Fruit fly (Drosophila melanogaster) whole organism, embryonic: ENCODE data around the gene CG6569.

Source experiments
- Adf1 ChIP-seq: fragments of 200-800 bp; sonication (Bioruptor generic); IDR thresholded peaks from 2 replicates; pipeline ENCODE4 v1.3.6; 2022; ENCODE audit warnings: missing biosample characterization, missing genetic modification characterization
- Aef1 ChIP-seq: fragments of 200-800 bp; sonication (Bioruptor generic); IDR thresholded peaks from 3 replicates; pipeline ENCODE4 v1.3.6; 2022; ENCODE audit warnings: missing biosample characterization, missing genetic modification characterization
- Awh ChIP-seq: fragments of 200-800 bp; sonication (Bioruptor generic); IDR thresholded peaks from 2 replicates; pipeline ENCODE4, ENCODE4 v1.3.6; 2022; ENCODE audit warnings: missing biosample characterization, missing genetic modification characterization
- CG10979 ChIP-seq: fragments of 200-800 bp; sonication (Bioruptor generic); optimal IDR thresholded peaks from 2 replicates; lab custom pipeline; 2018; ENCODE audit warnings: missing biosample characterization, mild to moderate bottlenecking, missing genetic modification characterization, moderate library complexity
- CG11723 ChIP-seq: fragments of 200-800 bp; sonication (Bioruptor generic); optimal IDR thresholded peaks from 2 replicates; lab custom pipeline; 2017; ENCODE audit warnings: missing biosample characterization, mild to moderate bottlenecking, missing genetic modification characterization
- CG12155 ChIP-seq: fragments of 200-800 bp; sonication (Bioruptor generic); optimal IDR thresholded peaks from 3 replicates; lab custom pipeline; 2016; ENCODE audit warnings: missing biosample characterization, missing genetic modification characterization
- CG12942 ChIP-seq: fragments of 200-800 bp; sonication (Bioruptor generic); optimal IDR thresholded peaks from 3 replicates; lab custom pipeline; 2016; ENCODE audit warnings: missing biosample characterization, missing genetic modification characterization
- CG13775 ChIP-seq: fragments of 200-800 bp; sonication (Bioruptor generic); optimal IDR thresholded peaks from 3 replicates; lab custom pipeline; 2017; ENCODE audit warnings: missing biosample characterization, mild to moderate bottlenecking, missing genetic modification characterization
- CG16813 ChIP-seq: fragments of 200-800 bp; sonication (Bioruptor generic); IDR thresholded peaks from 3 replicates; pipeline ENCODE4 v1.3.6; 2022; ENCODE audit warnings: missing biosample characterization, missing genetic modification characterization; ENCODE audit not compliant: partially characterized antibody
- CG17186 ChIP-seq: fragments of 200-800 bp; sonication (Bioruptor generic); optimal IDR thresholded peaks from 3 replicates; lab custom pipeline; 2017; ENCODE audit warnings: missing biosample characterization, missing genetic modification reagents, missing genetic modification characterization
- CG17912 ChIP-seq: fragments of 200-800 bp; sonication (Bioruptor generic); optimal IDR thresholded peaks from 2 replicates; lab custom pipeline; 2018; ENCODE audit warnings: missing biosample characterization, mild to moderate bottlenecking, missing genetic modification characterization
- CG2202 ChIP-seq: fragments of 200-800 bp; sonication (Bioruptor generic); optimal IDR thresholded peaks from 2 replicates; lab custom pipeline; 2018; ENCODE audit warnings: missing biosample characterization, mild to moderate bottlenecking, missing genetic modification characterization
- CG2678 ChIP-seq: fragments of 200-800 bp; sonication (Bioruptor generic); optimal IDR thresholded peaks from 3 replicates; lab custom pipeline; 2019; ENCODE audit warnings: missing biosample characterization, mild to moderate bottlenecking, missing genetic modification characterization, moderate library complexity
- CG31365 ChIP-seq: fragments of 200-800 bp; sonication (Bioruptor generic); optimal IDR thresholded peaks from 2 replicates; lab custom pipeline; 2018; ENCODE audit warnings: missing biosample characterization, mild to moderate bottlenecking, missing genetic modification characterization
- CG3281 ChIP-seq: fragments of 200-800 bp; sonication (Bioruptor generic); optimal IDR thresholded peaks from 3 replicates; lab custom pipeline; 2017; ENCODE audit warnings: missing biosample characterization, mild to moderate bottlenecking, missing genetic modification characterization
- CG42726 ChIP-seq: fragments of 200-800 bp; sonication (Bioruptor generic); IDR thresholded peaks from 2 replicates; pipeline ENCODE4 v1.3.6; 2022; ENCODE audit warnings: missing biosample characterization, missing genetic modification characterization; ENCODE audit not compliant: partially characterized antibody
- CG4282 ChIP-seq: fragments of 200-800 bp; sonication (Bioruptor generic); optimal IDR thresholded peaks from 2 replicates; lab custom pipeline; 2016; ENCODE audit warnings: missing biosample characterization, missing genetic modification characterization
- CG43689 ChIP-seq: fragments of 200-800 bp; sonication (Bioruptor generic); IDR thresholded peaks from 2 replicates; pipeline ENCODE4 v1.3.6; 2022; ENCODE audit warnings: missing biosample characterization, missing genetic modification characterization
- CG7745 ChIP-seq: fragments of 200-800 bp; sonication (Bioruptor generic); optimal IDR thresholded peaks from 2 replicates; lab custom pipeline; 2018; ENCODE audit warnings: missing biosample characterization, mild to moderate bottlenecking, missing genetic modification characterization, moderate library complexity
- CG7786 ChIP-seq: fragments of 200-800 bp; sonication (Bioruptor generic); optimal IDR thresholded peaks from 2 replicates; lab custom pipeline; 2016; ENCODE audit warnings: missing biosample characterization, missing genetic modification characterization
- CG7839 ChIP-seq: fragments of 200-800 bp; sonication (Bioruptor generic); optimal IDR thresholded peaks from 3 replicates; lab custom pipeline; 2018; ENCODE audit warnings: missing biosample characterization, mild to moderate bottlenecking, missing genetic modification characterization, moderate library complexity
- CG8765 ChIP-seq: fragments of 200-800 bp; sonication (Bioruptor generic); IDR thresholded peaks from 2 replicates; pipeline ENCODE4 v1.3.6; 2022; ENCODE audit warnings: missing biosample characterization, missing genetic modification characterization
- D ChIP-seq, 2 experiments: fragments of 200-800 bp in 1 of 2; fragments of >200 bp in 1 of 2; sonication (Bioruptor generic) in 1 of 2; optimal IDR thresholded peaks; 2 replicates in 1 of 2; 3 replicates in 1 of 2; lab custom pipeline; 2017; ENCODE audit warnings: mild to moderate bottlenecking in 1 of 2, missing biosample characterization in 1 of 2, missing genetic modification characterization in 1 of 2, missing genetic modification reagents in 1 of 2
- Dbx ChIP-seq: fragments of 200-800 bp; sonication (Bioruptor generic); IDR thresholded peaks from 3 replicates; pipeline ENCODE4 v1.3.6; 2022; ENCODE audit warnings: missing biosample characterization, missing genetic modification characterization
- Deaf1 ChIP-seq: fragments of 200-800 bp; optimal IDR thresholded peaks from 3 replicates; lab custom pipeline; 2019; ENCODE audit warnings: missing biosample characterization, mild to moderate bottlenecking, missing genetic modification characterization, moderate library complexity
- H15 ChIP-seq: fragments of 200-800 bp; sonication (Bioruptor generic); IDR thresholded peaks from 3 replicates; pipeline ENCODE4 v1.3.6; 2022; ENCODE audit warnings: missing biosample characterization, missing genetic modification characterization
- H2.0 ChIP-seq: fragments of 200-800 bp; sonication (Bioruptor generic); IDR thresholded peaks from 2 replicates; pipeline ENCODE4 v1.3.6; 2022; ENCODE audit warnings: missing biosample characterization, missing genetic modification characterization
- HHEX ChIP-seq: fragments of 200-800 bp; sonication (Bioruptor generic); optimal IDR thresholded peaks from 3 replicates; lab custom pipeline; 2017; ENCODE audit warnings: missing biosample characterization, mild to moderate bottlenecking, missing genetic modification characterization, missing genetic modification reagents
- Mad ChIP-seq: fragments of 200-800 bp; sonication (Bioruptor generic); optimal IDR thresholded peaks from 2 replicates; lab custom pipeline; 2016; ENCODE audit warnings: missing biosample characterization, missing genetic modification characterization
- Opbp ChIP-seq: fragments of 200-800 bp; sonication (Bioruptor generic); IDR thresholded peaks from 3 replicates; pipeline ENCODE4 v1.3.6; 2022; ENCODE audit warnings: missing biosample characterization, missing genetic modification characterization; ENCODE audit not compliant: partially characterized antibody
- Pdp1 ChIP-seq, 2 experiments: fragments of 200-800 bp; sonication (Bioruptor generic); optimal IDR thresholded peaks; 3 replicates each; lab custom pipeline; 2016; ENCODE audit warnings: missing biosample characterization in 2 of 2, missing genetic modification characterization in 2 of 2, mild to moderate bottlenecking in 1 of 2, moderate library complexity in 1 of 2
- Spps ChIP-seq: fragments of 200-800 bp; sonication (Bioruptor generic); optimal IDR thresholded peaks from 2 replicates; lab custom pipeline; 2018; ENCODE audit warnings: missing biosample characterization, mild to moderate bottlenecking, missing genetic modification characterization
- Sry-δ ChIP-seq: fragments of 200-800 bp; sonication (Bioruptor generic); optimal IDR thresholded peaks from 2 replicates; lab custom pipeline; 2016; ENCODE audit warnings: missing biosample characterization, missing genetic modification characterization
- Ssrp ChIP-seq: fragments of 200-800 bp; sonication (Bioruptor generic); optimal IDR thresholded peaks from 2 replicates; lab custom pipeline; 2018; ENCODE audit warnings: missing biosample characterization, mild to moderate bottlenecking, missing genetic modification characterization, moderate library complexity
- ac ChIP-seq: fragments of 200-800 bp; sonication (Bioruptor generic); optimal IDR thresholded peaks from 3 replicates; lab custom pipeline; 2017; ENCODE audit warnings: missing biosample characterization, mild to moderate bottlenecking, missing genetic modification characterization
- ase ChIP-seq: fragments of 200-800 bp; sonication (Bioruptor generic); IDR thresholded peaks from 3 replicates; pipeline ENCODE4 v1.3.6; 2022; ENCODE audit warnings: missing biosample characterization, missing genetic modification characterization
- bab2 ChIP-seq: fragments of 200-800 bp; sonication (Bioruptor generic); optimal IDR thresholded peaks from 2 replicates; lab custom pipeline; 2016; ENCODE audit warnings: missing biosample characterization, missing genetic modification characterization
- dmrt99B ChIP-seq: fragments of 200-800 bp; sonication (Bioruptor generic); optimal IDR thresholded peaks from 2 replicates; lab custom pipeline; 2018; ENCODE audit warnings: missing biosample characterization, mild to moderate bottlenecking, missing genetic modification characterization, moderate library complexity
- gro ChIP-seq: fragments of 200-800 bp; sonication (Bioruptor generic); optimal IDR thresholded peaks from 2 replicates; lab custom pipeline; 2016; ENCODE audit warnings: missing biosample characterization, missing genetic modification characterization
- hth ChIP-seq: fragments of >200 bp; optimal IDR thresholded peaks from 2 replicates; lab custom pipeline; 2017; ENCODE audit warnings: inconsistent platforms
- jigr1 ChIP-seq: fragments of 200-800 bp; sonication (Bioruptor generic); IDR thresholded peaks from 3 replicates; pipeline ENCODE4 v1.3.6; 2022; ENCODE audit warnings: missing biosample characterization, missing genetic modification characterization
- lab ChIP-seq: fragments of 200-800 bp; sonication (Bioruptor generic); optimal IDR thresholded peaks from 3 replicates; lab custom pipeline; 2017; ENCODE audit warnings: missing biosample characterization, missing genetic modification characterization, mild to moderate bottlenecking, moderate library complexity, missing genetic modification reagents
- lov ChIP-seq, 2 experiments: fragments of 200-800 bp in 1 of 2; fragments of >200 bp in 1 of 2; sonication (Bioruptor generic) in 1 of 2; IDR thresholded peaks in 1 of 2; optimal IDR thresholded peaks in 1 of 2; 2 replicates in 1 of 2; 3 replicates in 1 of 2; pipeline versions ENCODE4 v1.3.6 to Lab custom; 2017 to 2022; ENCODE audit warnings: missing biosample characterization in 1 of 2, missing genetic modification characterization in 1 of 2
- nom ChIP-seq: fragments of 200-800 bp; sonication (Bioruptor generic); optimal IDR thresholded peaks from 2 replicates; lab custom pipeline; 2017; ENCODE audit warnings: missing biosample characterization, missing genetic modification characterization, mild to moderate bottlenecking, moderate library complexity, missing genetic modification reagents
- ro ChIP-seq: fragments of 200-800 bp; sonication (Bioruptor generic); IDR thresholded peaks from 2 replicates; pipeline ENCODE4 v1.3.6; 2022; ENCODE audit warnings: missing biosample characterization, missing genetic modification characterization
- sens-2 ChIP-seq: fragments of 200-800 bp; sonication (Bioruptor generic); IDR thresholded peaks from 2 replicates; pipeline ENCODE4 v1.3.6; 2022; ENCODE audit warnings: missing biosample characterization, missing genetic modification characterization
- seq ChIP-seq: fragments of 200-800 bp; sonication (Bioruptor generic); IDR thresholded peaks from 2 replicates; pipeline ENCODE4 v1.3.6; 2022; ENCODE audit warnings: missing biosample characterization, missing genetic modification characterization
- sqz ChIP-seq: fragments of 200-800 bp; sonication (Bioruptor generic); optimal IDR thresholded peaks from 3 replicates; lab custom pipeline; 2018; ENCODE audit warnings: missing biosample characterization, mild to moderate bottlenecking, missing genetic modification characterization
- tna ChIP-seq: fragments of 200-800 bp; sonication (Bioruptor generic); IDR thresholded peaks from 2 replicates; pipeline ENCODE4 v1.3.6; 2022; ENCODE audit warnings: missing biosample characterization, missing genetic modification characterization; ENCODE audit not compliant: partially characterized antibody
- zen2 ChIP-seq: fragments of 200-800 bp; sonication (Bioruptor generic); IDR thresholded peaks from 3 replicates; pipeline ENCODE4 v1.3.6; 2022; ENCODE audit warnings: missing biosample characterization, missing genetic modification characterization; ENCODE audit not compliant: partially characterized antibody

The CG6569 gene

DNA sequence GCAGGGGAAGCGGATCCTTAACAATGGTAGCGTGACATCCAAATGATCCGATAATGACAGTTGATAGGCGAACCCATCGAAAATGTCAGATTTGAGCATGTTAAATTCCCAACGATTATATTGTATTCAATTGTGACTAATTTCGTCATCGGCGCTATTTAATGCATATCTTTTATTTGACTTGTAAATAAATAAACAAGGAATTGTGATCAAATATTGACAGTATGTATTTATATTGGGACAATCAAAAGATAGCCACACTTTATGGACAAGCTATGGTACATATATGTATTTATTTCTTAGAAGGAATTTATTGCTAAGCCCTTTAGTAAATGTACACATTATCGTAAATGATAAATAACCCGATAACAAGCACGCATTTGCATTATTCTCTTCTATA lies 42.6 kb downstream of the CG6569 start (continued):
- TF ChIP-seq Awh (GFP tag; lab: Robert Waterston, UW) (no peak), Sry-δ (no peak), CG31365 (tag; lab: Kevin White, UChicago) (no peak), Opbp (GFP tag; lab: Robert Waterston, UW) (no peak), Spps (peak; percentile 47), Ssrp (tag; lab: Kevin White, UChicago) (no peak), CG17186 (GFP tag; lab: Kevin White, UChicago) (no peak), Pdp1 (GFP tag; optimal IDR thresholded peaks at IDR 0.05; lab: Kevin White, UChicago) (no peak), CG7839 (tag; lab: Kevin White, UChicago) (no peak), CG2202 (no peak), Dbx (GFP tag; lab: Robert Waterston, UW) (no peak), Deaf1 (no peak), CG7745 (peak; percentile 25), CG11723 (GFP tag; lab: Kevin White, UChicago) (no peak), CG42726 (no peak), CG17912 (GFP tag; lab: Kevin White, UChicago) (no peak), bab2 (GFP tag; lab: Kevin White, UChicago) (no peak), CG12942 (GFP tag; lab: Kevin White, UChicago) (no peak), H15 (GFP tag; lab: Robert Waterston, UW) (no peak), sens-2 (GFP tag; lab: Robert Waterston, UW) (no peak), CG8765 (no peak), CG4282 (no peak), dmrt99B (tag; lab: Kevin White, UChicago) (peak; percentile 37), CG2678 (tag; lab: Kevin White, UChicago) (peak; percentile 47), hth (lab: Kevin White, UChicago) (no peak), Mad (GFP tag; lab: Kevin White, UChicago) (no peak), CG7786 (GFP tag; lab: Kevin White, UChicago) (no peak), tna (no peak), lab (no peak), nom (GFP tag; lab: Kevin White, UChicago) (no peak), Aef1 (no peak), CG3281 (no peak), seq (GFP tag; lab: Robert Waterston, UW) (no peak), ac (peak; percentile 25), CG43689 (GFP tag; lab: Robert Waterston, UW) (no peak), gro (no peak), HHEX (no peak), CG10979 (tag; lab: Kevin White, UChicago) (peak; percentile 55), CG13775 (GFP tag; lab: Kevin White, UChicago) (no peak), jigr1 (GFP tag; lab: Robert Waterston, UW) (no peak), ro (GFP tag; lab: Robert Waterston, UW) (no peak), Adf1 (GFP tag; lab: Robert Waterston, UW) (no peak), D (optimal IDR thresholded peaks at IDR 0.05; lab: Kevin White, UChicago) (no peak), D (GFP tag; optimal IDR thresholded peaks at IDR 0.05; lab: Kevin White, UChicago) (peak; percentile 64), CG12155 (GFP tag; lab: Kevin White, UChicago) (no peak), lov (optimal IDR thresholded peaks at IDR 0.05; lab: Kevin White, UChicago) (no peak), lov (GFP tag; IDR thresholded peaks at IDR 0.05; lab: Robert Waterston, UW) (no peak), zen2 (no peak), sqz (GFP tag; lab: Kevin White, UChicago) (peak; percentile 30), H2.0 (GFP tag; lab: Robert Waterston, UW) (no peak), CG16813 (GFP tag; lab: Robert Waterston, UW) (no peak), ase (GFP tag; lab: Robert Waterston, UW) (no peak)
